Fruit fly (Drosophila melanogaster) whole organism: ENCODE measurements around the gene Or85e.

ENCODE experiments used
- CG8478 ChIP-seq: fragments of >200 bp; optimal IDR thresholded peaks from 2 replicates; lab custom pipeline; 2018; ENCODE audit warnings: inconsistent platforms
- Dll ChIP-seq: fragments of >200 bp; optimal IDR thresholded peaks from 2 replicates; lab custom pipeline; 2017
- EcR ChIP-seq, 2 experiments: fragments of >200 bp; optimal IDR thresholded peaks; 2 replicates each; lab custom pipeline; 2017; ENCODE audit warnings: missing biosample characterization in 2 of 2, missing genetic modification characterization in 2 of 2, missing genetic modification reagents in 2 of 2
- pan ChIP-seq: fragments of >200 bp; optimal IDR thresholded peaks from 2 replicates; lab custom pipeline; 2017
- psq ChIP-seq: fragments of >200 bp; optimal IDR thresholded peaks from 2 replicates; lab custom pipeline; 2017
- usp ChIP-seq: fragments of >200 bp; optimal IDR thresholded peaks from 2 replicates; lab custom pipeline; 2017; ENCODE audit warnings: missing biosample characterization, missing genetic modification characterization, mixed read lengths

dm6 chr3R:8652731-8653130 lies 17.1 kb upstream of the Or85e start, which contains the start of the genes Sys1 and Dhod:
- TF ChIP-seq EcR (GFP tag; optimal IDR thresholded peaks at IDR 0.05; lab: Kevin White, UChicago), result no peak
- TF ChIP-seq Dll, result no peak
- TF ChIP-seq pan (lab: Kevin White, UChicago), result no peak
- no peak for TF ChIP-seq CG8478 (lab: Kevin White, UChicago)
- TF ChIP-seq psq (lab: Kevin White, UChicago), result no peak
- TF ChIP-seq usp, result no peak
